Fruit fly (Drosophila melanogaster) Kc167 (cell line): Measurements from ENCODE around the gene CG32486.

Experiments used
- Myc ChIP-seq: fragments of >200 bp; optimal IDR thresholded peaks from 2 replicates; lab custom pipeline; 2017; ENCODE audit warnings: missing external identifiers
- Sin3A ChIP-seq: fragments of >200 bp; optimal IDR thresholded peaks from 2 replicates; lab custom pipeline; 2018; ENCODE audit warnings: missing external identifiers
- h ChIP-seq: fragments of >200 bp; optimal IDR thresholded peaks from 3 replicates; lab custom pipeline; 2018; ENCODE audit warnings: missing external identifiers
- insv ChIP-seq: fragments of >200 bp; optimal IDR thresholded peaks from 3 replicates; lab custom pipeline; 2018; ENCODE audit warnings: missing external identifiers
- psq ChIP-seq: fragments of >200 bp; optimal IDR thresholded peaks from 2 replicates; lab custom pipeline; 2017; ENCODE audit warnings: missing external identifiers
- ttk ChIP-seq: sonication (Bioruptor generic); optimal IDR thresholded peaks from 2 replicates; lab custom pipeline; 2017; ENCODE audit warnings: missing external identifiers

The CG32486 gene

DNA sequence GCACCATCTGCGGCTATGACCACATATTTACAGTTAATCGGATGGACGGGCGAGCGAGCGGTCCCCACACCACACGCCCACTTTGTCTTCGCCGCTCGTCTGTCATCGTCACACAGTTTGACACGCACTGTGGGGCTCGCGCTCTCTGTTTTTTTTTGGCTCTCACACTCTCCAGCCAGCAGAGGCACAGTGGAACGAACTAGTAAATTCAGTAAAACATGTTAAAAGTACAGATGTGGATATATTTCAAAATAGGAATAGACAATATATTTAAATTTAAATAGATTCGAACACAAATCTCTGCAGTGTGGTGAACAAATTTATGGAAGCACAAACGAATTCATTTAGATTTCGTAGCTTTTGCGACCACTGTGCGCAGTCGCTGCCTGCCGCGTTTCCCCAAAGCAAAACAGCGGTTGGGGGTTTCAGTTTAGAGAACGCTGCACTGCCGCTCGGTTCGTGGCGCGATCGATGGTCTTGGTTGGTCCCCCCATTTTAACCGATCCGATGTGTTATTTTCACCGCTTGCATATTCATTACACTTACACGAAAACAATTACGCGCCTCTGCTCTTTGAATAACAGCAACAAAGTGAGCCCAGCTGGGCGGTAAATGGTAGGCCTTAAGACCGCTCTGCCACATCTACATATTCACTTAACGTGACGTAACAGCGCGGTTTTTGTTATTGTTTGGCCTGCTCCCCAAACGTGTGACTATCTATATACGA lies 10.7 kb upstream of the CG32486 start:
- no peak for TF ChIP-seq Sin3A (lab: Kevin White, UChicago)
- TF ChIP-seq ttk (lab: Kevin White, UChicago) = no peak
- no peak for TF ChIP-seq Myc (lab: Kevin White, UChicago)
- no peak for TF ChIP-seq insv (lab: Kevin White, UChicago)
- TF ChIP-seq h (lab: Kevin White, UChicago) = no peak
- no peak for TF ChIP-seq psq (lab: Kevin White, UChicago)

DNA sequence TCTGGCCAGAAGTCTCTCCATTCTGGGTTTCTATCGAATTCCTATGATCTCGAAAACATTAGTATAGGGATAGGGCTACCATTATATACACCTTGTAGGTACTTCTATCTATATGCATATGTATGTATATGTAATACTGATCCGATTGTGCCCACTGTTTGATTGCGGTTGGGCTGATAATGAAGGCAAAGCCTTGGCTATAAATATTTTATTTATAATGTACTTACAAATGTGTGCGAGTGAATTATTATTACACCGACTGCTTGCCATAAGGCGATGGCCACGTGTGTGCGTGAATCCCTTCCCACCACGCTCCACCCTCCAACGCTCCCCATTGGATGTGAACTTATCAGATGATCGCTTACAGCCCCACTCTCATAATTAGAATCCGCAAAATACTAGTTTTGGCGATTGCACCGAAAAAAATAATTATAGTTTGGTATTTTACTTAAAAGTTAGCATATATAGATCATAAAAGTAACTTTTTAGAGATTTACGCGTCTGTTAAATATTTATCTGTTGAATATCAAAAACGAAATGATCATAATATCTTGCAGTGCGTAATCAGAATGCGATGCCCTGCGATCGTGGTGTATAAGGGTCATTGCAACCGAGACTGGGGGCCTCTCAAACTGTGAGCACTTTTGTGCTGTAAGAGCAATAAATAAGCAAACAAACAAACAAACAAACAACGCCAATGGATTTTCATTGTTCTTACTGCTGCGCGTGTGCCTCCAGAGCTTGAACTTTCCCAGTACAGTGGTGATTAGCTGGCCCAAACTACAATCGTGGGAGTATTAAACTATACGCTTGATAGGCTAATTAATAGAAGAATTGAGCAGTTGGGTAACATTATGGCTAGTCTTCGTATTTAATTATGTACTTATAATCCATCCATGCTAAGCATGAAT lies 9.7 kb upstream of the CG32486 start:
- TF ChIP-seq ttk (lab: Kevin White, UChicago) (no peak), Myc (lab: Kevin White, UChicago) (no peak)

DNA sequence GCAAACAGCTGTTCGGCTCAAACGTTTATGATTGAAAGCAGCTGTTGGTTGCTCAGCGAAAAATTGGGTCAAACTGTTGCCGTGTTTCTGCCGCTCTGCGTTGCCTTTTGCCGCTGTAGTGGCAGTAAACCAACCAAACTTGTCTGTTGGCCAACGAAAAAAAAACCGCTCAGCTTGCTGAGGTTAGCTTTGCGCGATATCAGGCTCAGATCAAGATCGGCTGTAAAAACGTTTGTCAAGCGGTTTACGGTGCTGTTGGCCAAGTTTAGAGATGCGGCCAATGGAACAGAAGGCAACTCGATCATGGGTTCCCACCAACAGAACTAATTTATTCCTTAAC lies 8.5 kb upstream of the CG32486 start:
- no peak for TF ChIP-seq ttk (lab: Kevin White, UChicago)
- no peak for TF ChIP-seq Myc (lab: Kevin White, UChicago)
- TF ChIP-seq Sin3A (lab: Kevin White, UChicago) = no peak
- TF ChIP-seq h (lab: Kevin White, UChicago) = no peak
- TF ChIP-seq psq (lab: Kevin White, UChicago) = no peak
- TF ChIP-seq insv (lab: Kevin White, UChicago) = no peak

DNA sequence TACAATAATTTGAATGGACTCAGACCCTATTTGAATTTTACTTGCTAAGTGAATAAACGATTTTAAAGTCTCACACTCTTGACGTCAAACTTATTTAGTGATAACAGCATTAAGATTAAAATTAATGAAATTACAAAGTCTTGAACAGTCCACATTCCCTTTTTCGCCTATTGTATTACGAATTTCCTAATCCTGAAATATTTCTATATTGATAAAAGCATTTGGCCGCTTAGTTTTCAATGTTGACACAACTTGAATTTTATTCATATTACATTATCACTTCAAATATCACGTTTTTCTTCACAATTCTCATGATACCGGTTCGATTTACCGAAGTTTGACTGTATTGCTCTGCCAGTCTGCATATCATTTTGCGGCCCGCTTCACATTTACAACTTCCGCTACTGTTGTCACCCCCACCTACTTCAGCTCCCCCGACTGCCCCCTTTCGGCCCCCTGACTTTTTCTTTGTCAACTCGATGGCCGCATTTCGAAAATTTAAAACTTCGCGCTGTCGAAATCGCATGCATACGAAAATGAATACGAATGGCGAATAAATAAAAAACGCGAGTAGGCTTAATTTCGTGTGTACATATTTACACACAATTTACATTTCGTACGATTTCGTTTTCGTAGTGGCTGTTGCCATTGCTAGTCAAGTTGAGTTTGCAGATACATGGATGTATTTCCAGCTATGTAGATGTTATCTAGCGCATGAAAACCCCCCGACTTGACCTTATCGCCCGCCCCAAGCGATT lies 7.9 kb upstream of the CG32486 start:
- TF ChIP-seq insv (lab: Kevin White, UChicago) (no peak), ttk (lab: Kevin White, UChicago) (no peak), Myc (lab: Kevin White, UChicago) (no peak), h (lab: Kevin White, UChicago) (no peak), psq (lab: Kevin White, UChicago) (no peak), Sin3A (lab: Kevin White, UChicago) (no peak)

DNA sequence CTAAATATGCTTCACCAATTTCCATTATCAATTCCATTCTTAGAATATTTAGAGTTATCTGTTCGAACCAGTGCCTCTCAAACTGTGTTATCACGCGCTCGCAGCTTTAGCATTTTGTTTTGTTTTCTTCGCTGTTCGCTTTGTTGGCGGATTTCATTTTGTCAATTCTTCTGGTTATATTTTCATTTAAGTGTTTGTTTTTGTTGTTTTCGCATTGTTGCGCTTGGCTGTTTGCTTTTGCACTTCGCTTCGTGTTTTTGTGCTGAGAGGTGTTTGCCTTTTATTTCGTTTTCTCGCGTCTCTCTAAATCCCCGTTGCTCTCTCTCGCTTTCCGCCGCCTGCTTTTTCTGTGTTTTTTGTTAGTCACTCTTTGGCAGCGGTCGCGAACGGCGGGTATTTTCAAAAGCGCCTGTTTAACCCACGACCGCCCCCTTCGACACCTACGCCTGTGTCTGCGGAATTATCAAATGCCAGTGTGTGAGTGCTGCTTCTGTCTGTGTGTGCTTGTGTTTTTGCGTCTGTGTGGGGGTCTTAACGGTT lies 7.0 kb upstream of the CG32486 start:
- TF ChIP-seq ttk (lab: Kevin White, UChicago) = no peak
- TF ChIP-seq h (lab: Kevin White, UChicago) = no peak
- TF ChIP-seq psq (lab: Kevin White, UChicago) = no peak
- TF ChIP-seq insv (lab: Kevin White, UChicago) = no peak
- TF ChIP-seq Sin3A (lab: Kevin White, UChicago) = no peak

DNA sequence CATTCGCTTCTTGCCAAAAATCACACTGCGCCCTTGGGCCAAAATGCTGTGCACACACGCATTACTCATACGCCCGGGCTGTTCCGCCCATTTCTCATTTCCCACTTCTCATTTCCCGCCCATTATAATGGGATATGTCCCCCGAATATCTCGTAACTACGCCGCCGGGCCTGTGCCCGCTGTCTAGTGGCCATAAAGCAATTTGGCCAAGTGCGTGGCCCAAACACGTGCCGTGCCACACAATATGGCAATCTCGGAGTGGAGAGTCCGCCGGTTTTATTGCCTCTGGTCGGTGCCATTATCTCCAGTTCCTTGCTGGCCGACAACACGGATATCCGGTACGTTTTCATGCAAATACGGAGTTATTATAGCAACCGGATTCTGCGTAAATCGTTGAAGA lies 6.3 kb upstream of the CG32486 start:
- TF ChIP-seq Sin3A (lab: Kevin White, UChicago) (no peak), psq (lab: Kevin White, UChicago) (no peak), insv (lab: Kevin White, UChicago) (no peak), Myc (lab: Kevin White, UChicago) (no peak), h (lab: Kevin White, UChicago) (no peak), ttk (lab: Kevin White, UChicago) (no peak)

DNA sequence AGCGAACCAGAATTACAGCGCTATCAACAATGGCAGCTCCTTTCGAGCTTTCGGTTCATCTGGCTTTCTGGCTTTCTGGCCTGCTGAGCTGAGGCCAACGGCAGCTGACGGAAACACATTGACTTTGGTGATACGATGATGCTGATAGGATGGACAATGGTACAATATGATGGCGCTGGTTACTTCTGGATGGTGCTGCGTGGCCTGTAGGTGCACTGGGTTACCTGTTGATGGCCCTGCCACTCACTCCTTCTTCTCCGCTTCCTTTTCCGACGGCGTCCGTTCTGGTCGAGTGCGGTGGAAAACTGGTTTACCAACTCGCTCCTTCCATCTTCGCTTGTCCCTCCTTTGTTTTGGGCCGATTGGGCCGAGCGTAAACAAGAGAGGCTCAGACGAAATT lies 4.2 kb upstream of the CG32486 start:
- TF ChIP-seq ttk (lab: Kevin White, UChicago) (no peak), insv (lab: Kevin White, UChicago) (no peak), Myc (lab: Kevin White, UChicago) (no peak)

DNA sequence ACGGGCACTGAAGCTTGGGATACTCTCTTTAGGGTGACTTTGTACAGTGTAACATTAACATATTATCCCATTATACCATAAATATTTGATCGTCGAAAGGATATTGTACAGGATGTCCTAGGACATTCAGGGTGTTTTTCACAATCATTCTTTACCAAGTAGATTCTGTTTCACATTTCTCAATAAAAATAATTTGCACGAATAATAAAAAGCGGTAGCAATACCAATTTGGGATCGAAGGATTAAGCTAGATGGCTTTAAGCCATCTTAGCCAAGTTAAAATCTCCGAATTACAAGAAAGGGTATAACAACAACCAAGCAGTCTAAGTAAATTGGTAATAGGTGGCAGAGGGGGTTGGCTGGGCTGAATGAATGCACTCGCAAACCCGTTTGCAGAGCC lies 3.7 kb upstream of the CG32486 start:
- TF ChIP-seq insv (lab: Kevin White, UChicago) = no peak
- no peak for TF ChIP-seq Sin3A (lab: Kevin White, UChicago)
- TF ChIP-seq ttk (lab: Kevin White, UChicago) = no peak
- TF ChIP-seq h (lab: Kevin White, UChicago) = no peak
- TF ChIP-seq psq (lab: Kevin White, UChicago) = no peak
- TF ChIP-seq Myc (lab: Kevin White, UChicago) = no peak

DNA sequence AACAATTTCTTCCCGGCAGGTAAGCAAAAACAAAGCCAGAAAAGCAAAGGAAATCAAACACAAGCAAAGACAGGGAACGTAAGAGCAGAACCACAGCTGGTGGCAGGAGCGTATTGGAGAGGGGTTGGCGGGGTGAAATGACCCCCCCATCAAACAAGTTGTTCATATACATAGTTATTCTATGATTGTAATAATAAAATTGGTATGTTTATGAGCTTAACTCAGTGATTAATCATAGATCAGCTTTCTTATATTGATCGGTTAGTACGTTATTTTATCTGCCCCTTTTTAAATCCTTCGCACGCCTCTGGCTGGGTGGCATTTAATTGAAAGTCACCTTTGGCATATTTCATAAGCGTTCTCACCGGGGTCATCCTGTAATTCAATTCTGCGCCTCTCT lies 2.8 kb upstream of the CG32486 start:
- TF ChIP-seq Myc (lab: Kevin White, UChicago) = no peak
- TF ChIP-seq ttk (lab: Kevin White, UChicago) = no peak
- no peak for TF ChIP-seq h (lab: Kevin White, UChicago)
- TF ChIP-seq insv (lab: Kevin White, UChicago) = no peak
- no peak for TF ChIP-seq psq (lab: Kevin White, UChicago)
- TF ChIP-seq Sin3A (lab: Kevin White, UChicago) = no peak

DNA sequence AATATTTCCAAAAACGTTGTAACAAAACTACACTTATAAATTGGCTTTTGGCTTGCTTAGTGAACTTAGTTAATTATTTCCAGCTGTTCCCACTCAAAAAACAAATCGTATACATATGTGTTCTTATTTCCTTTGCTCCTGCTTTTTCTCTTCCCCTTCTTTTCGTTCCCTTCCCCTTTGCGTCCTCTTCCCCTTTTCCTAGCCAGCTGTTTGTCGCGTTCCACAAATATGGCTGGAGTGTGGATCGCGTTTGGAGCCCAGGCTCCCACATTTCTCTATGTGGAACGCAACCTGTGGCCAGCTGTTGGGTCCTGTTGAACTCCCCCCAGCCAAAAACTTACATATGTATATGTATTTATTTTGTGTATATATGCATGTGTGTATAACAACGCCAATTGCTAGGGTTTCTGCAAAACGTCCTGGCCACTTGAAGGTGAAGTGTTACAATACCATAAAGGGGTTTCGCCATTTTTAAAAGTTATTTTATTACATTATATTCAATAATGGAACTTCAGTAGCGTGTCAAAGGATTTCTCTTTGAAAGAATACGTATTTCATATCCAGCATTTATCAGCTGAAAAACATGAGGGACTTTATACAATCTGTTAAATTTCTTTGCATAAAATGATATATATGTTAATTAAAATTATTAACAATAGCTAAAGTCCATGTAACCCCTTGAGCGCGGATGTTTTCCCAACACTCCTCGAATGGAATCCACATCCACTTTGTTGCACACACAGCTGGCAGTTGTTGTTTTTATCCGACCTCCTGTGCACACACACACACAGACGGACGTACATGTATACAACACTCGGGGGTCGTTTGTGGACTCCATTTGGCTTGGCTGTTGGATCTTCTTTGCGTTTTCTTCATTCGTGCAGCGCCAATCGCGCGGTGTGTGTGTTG lies 1.3 kb upstream of the CG32486 start:
- TF ChIP-seq psq (lab: Kevin White, UChicago) = no peak
- TF ChIP-seq Sin3A (lab: Kevin White, UChicago) = no peak
- TF ChIP-seq ttk (lab: Kevin White, UChicago) = no peak
- no peak for TF ChIP-seq insv (lab: Kevin White, UChicago)
- TF ChIP-seq h (lab: Kevin White, UChicago) = no peak
- no peak for TF ChIP-seq Myc (lab: Kevin White, UChicago)
